Fruit fly (Drosophila melanogaster) whole organism, prepupa: ENCODE data around the gene Tim8.

ENCODE experiments used
- Blimp-1 ChIP-seq: fragments of 200-800 bp; sonication (Bioruptor generic); optimal IDR thresholded peaks from 3 replicates; lab custom pipeline; 2017; ENCODE audit warnings: missing biosample characterization, missing genetic modification characterization, mild to moderate bottlenecking, moderate library complexity, missing genetic modification reagents
- CG11762 ChIP-seq: fragments of 200-800 bp; sonication (Bioruptor generic); optimal IDR thresholded peaks from 3 replicates; lab custom pipeline; 2016; ENCODE audit warnings: missing biosample characterization, missing genetic modification characterization; ENCODE audit not compliant: insufficient read depth
- CG31627 ChIP-seq: fragments of 200-800 bp; sonication (Bioruptor generic); optimal IDR thresholded peaks from 3 replicates; lab custom pipeline; 2016; ENCODE audit warnings: missing biosample characterization, missing genetic modification characterization
- CG6276 ChIP-seq: fragments of 200-800 bp; sonication (Bioruptor generic); optimal IDR thresholded peaks from 2 replicates; lab custom pipeline; 2017; ENCODE audit warnings: missing biosample characterization, mild to moderate bottlenecking, missing genetic modification characterization
- CG7368 ChIP-seq: fragments of 200-800 bp; sonication (Bioruptor generic); optimal IDR thresholded peaks from 3 replicates; lab custom pipeline; 2016; ENCODE audit warnings: missing biosample characterization, missing genetic modification characterization
- OdsH ChIP-seq: fragments of 200-800 bp; sonication (Bioruptor generic); optimal IDR thresholded peaks from 3 replicates; lab custom pipeline; 2016; ENCODE audit warnings: missing biosample characterization, missing genetic modification characterization
- Smox ChIP-seq: fragments of 200-800 bp; sonication (Bioruptor generic); optimal IDR thresholded peaks from 3 replicates; lab custom pipeline; 2016; ENCODE audit warnings: missing biosample characterization, missing genetic modification characterization
- Sox102F ChIP-seq: fragments of 200-800 bp; sonication (Bioruptor generic); optimal IDR thresholded peaks from 2 replicates; lab custom pipeline; 2016; ENCODE audit warnings: missing biosample characterization, mild to moderate bottlenecking, missing genetic modification characterization
- topi ChIP-seq: fragments of 200-800 bp; sonication (Bioruptor generic); optimal IDR thresholded peaks from 3 replicates; lab custom pipeline; 2016; ENCODE audit warnings: missing biosample characterization, missing genetic modification characterization
- vri ChIP-seq: fragments of 200-800 bp; sonication (Bioruptor generic); optimal IDR thresholded peaks from 3 replicates; lab custom pipeline; 2016; ENCODE audit warnings: missing biosample characterization, mild to moderate bottlenecking, missing genetic modification characterization

DNA sequence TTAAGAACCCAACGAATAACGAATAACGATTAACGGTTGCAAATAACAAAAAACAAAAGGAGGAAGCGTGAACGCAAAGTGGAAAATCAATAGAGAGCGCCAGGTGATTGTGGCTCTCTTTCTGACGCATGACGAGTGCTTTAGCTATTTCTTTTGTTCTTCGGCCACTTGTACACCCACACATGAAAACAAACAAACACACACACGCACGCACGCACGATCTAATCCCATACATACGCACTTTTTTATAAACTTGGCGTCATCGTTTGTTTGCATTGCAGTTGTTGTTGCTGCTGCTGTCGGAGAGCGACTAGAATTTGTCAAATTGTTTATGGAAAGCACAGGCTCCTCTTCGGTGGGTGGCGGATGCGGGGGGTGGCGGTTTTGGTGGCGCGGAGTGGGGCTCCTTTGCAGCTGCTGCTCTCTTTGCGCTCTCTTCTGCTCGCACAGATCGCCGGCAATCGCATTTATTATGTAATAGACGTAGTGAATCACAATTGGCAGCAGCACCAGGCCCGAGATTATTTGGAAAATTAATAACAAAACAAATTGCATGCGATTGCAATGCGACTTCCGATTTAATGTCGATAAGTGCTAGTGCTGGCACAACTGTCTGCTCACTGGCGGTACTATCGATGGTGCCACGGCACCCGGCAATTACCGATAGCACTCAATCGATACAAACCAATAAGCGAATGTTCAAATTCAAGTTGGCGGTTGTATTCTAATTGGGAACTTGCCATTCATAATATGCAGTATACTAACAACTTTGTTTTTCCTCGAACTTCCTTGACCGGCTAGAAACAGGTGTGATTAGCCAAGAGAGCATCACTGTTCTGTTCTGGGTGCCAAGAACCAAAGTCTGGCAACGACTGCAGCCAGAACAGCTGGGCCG lies 29.0 kb upstream of the Tim8 start:
- TF ChIP-seq Sox102F (GFP tag; lab: Kevin White, UChicago) (no peak), Smox (GFP tag; lab: Kevin White, UChicago) (peak; percentile 32), OdsH (GFP tag; lab: Kevin White, UChicago) (peak; percentile 45), Blimp-1 (no peak), CG6276 (peak; percentile 20), CG11762 (no peak), vri (GFP tag; lab: Kevin White, UChicago) (peak; percentile 41), CG7368 (GFP tag; lab: Kevin White, UChicago) (no peak), topi (GFP tag; lab: Kevin White, UChicago) (peak; percentile 7), CG31627 (peak; percentile 56)
